Fruit fly (Drosophila melanogaster) whole organism, adult: Measurements from ENCODE around the gene nesd.

Source experiments
- CG11617 ChIP-seq: fragments of 200-800 bp; sonication (Bioruptor generic); optimal IDR thresholded peaks from 2 replicates; lab custom pipeline; 2017; ENCODE audit warnings: mild to moderate bottlenecking, missing biosample characterization, missing genetic modification reagents, missing genetic modification characterization
- CG12768 ChIP-seq: fragments of 200-800 bp; sonication (Bioruptor generic); optimal IDR thresholded peaks from 2 replicates; lab custom pipeline; 2017; ENCODE audit warnings: missing biosample characterization, missing genetic modification characterization, mild to moderate bottlenecking, moderate library complexity, missing genetic modification reagents
- CG14711 ChIP-seq: fragments of 200-800 bp; sonication (Bioruptor generic); optimal IDR thresholded peaks from 2 replicates; lab custom pipeline; 2018; ENCODE audit warnings: missing biosample characterization, mild to moderate bottlenecking, missing genetic modification characterization, moderate library complexity
- CG1620 ChIP-seq: fragments of 200-800 bp; sonication (Bioruptor generic); optimal IDR thresholded peaks from 2 replicates; lab custom pipeline; 2016; ENCODE audit warnings: missing biosample characterization, missing genetic modification characterization
- CG33017 ChIP-seq: fragments of 200-800 bp; sonication (Bioruptor generic); optimal IDR thresholded peaks from 2 replicates; lab custom pipeline; 2018; ENCODE audit warnings: missing biosample characterization, mild to moderate bottlenecking, missing genetic modification characterization, moderate library complexity
- CG5204 ChIP-seq: fragments of 200-800 bp; sonication (Bioruptor generic); optimal IDR thresholded peaks from 2 replicates; lab custom pipeline; 2016; ENCODE audit warnings: missing biosample characterization, missing genetic modification characterization
- CG7045 ChIP-seq: fragments of 200-800 bp; sonication (Bioruptor generic); optimal IDR thresholded peaks from 2 replicates; lab custom pipeline; 2017; ENCODE audit warnings: missing biosample characterization, mild to moderate bottlenecking, missing genetic modification characterization
- CG7101 ChIP-seq: fragments of 200-800 bp; sonication (Bioruptor generic); optimal IDR thresholded peaks from 2 replicates; lab custom pipeline; 2018; ENCODE audit warnings: missing biosample characterization, mild to moderate bottlenecking, missing genetic modification characterization, moderate library complexity
- Clk ChIP-seq: fragments of 200-800 bp; sonication (Bioruptor generic); optimal IDR thresholded peaks from 2 replicates; lab custom pipeline; 2017; ENCODE audit warnings: missing biosample characterization, missing genetic modification characterization
- Crg-1 ChIP-seq: fragments of 200-800 bp; sonication (Bioruptor generic); optimal IDR thresholded peaks from 2 replicates; lab custom pipeline; 2016; ENCODE audit warnings: missing biosample characterization, missing genetic modification characterization
- Hr96 ChIP-seq: fragments of 200-800 bp; sonication (Bioruptor generic); optimal IDR thresholded peaks from 2 replicates; lab custom pipeline; 2016; ENCODE audit warnings: missing biosample characterization, missing genetic modification characterization
- Mnt ChIP-seq: fragments of 200-800 bp; sonication (Bioruptor generic); optimal IDR thresholded peaks from 2 replicates; lab custom pipeline; 2016; ENCODE audit warnings: missing biosample characterization, mild to moderate bottlenecking, missing genetic modification characterization
- bab1 ChIP-seq: fragments of 200-800 bp; sonication (Bioruptor generic); optimal IDR thresholded peaks from 3 replicates; lab custom pipeline; 2019; ENCODE audit warnings: missing biosample characterization, mild to moderate bottlenecking, missing genetic modification characterization, moderate library complexity
- cic ChIP-seq: fragments of 200-800 bp; sonication (Bioruptor generic); optimal IDR thresholded peaks from 2 replicates; lab custom pipeline; 2017; ENCODE audit warnings: missing biosample characterization, mild to moderate bottlenecking, missing genetic modification characterization, moderate library complexity
- cnc ChIP-seq, 2 experiments: fragments of >200 bp; optimal IDR thresholded peaks; 2 replicates each; lab custom pipeline; 2017
- kay ChIP-seq: fragments of 200-800 bp; sonication (Bioruptor generic); peaks from one replicate; lab custom pipeline; 2016; ENCODE audit warnings: missing biosample characterization, missing genetic modification characterization, borderline replicate concordance
- ovo ChIP-seq: fragments of 200-800 bp; sonication (Bioruptor generic); optimal IDR thresholded peaks from 2 replicates; lab custom pipeline; 2016; ENCODE audit warnings: missing biosample characterization, missing genetic modification characterization
- pad ChIP-seq: fragments of 200-800 bp; sonication (Bioruptor generic); optimal IDR thresholded peaks from 3 replicates; lab custom pipeline; 2017; ENCODE audit warnings: missing biosample characterization, missing genetic modification characterization, mild to moderate bottlenecking, moderate library complexity, missing genetic modification reagents
- tj ChIP-seq: fragments of 200-800 bp; sonication (Bioruptor generic); optimal IDR thresholded peaks from 3 replicates; lab custom pipeline; 2017; ENCODE audit warnings: missing biosample characterization, mild to moderate bottlenecking, missing genetic modification characterization, moderate library complexity
- toe ChIP-seq: fragments of 200-800 bp; sonication (Bioruptor generic); optimal IDR thresholded peaks from 2 replicates; lab custom pipeline; 2016; ENCODE audit warnings: missing biosample characterization, missing genetic modification characterization

nesd gene

dm6 chr2L:20117752-20118151, 24.0 kb downstream of the nesd start:
- TF ChIP-seq CG12768 (GFP tag; lab: Kevin White, UChicago) (no peak), Mnt (no peak), CG33017 (tag; lab: Kevin White, UChicago) (no peak), kay (peak; percentile 25)

dm6 chr2L:20120388-20121232, 26.8 kb downstream of the nesd start:
- TF ChIP-seq Hr96 (GFP tag; lab: Kevin White, UChicago) = peak; percentile 82
- peak; percentile 67 for TF ChIP-seq bab1 (GFP tag; lab: Kevin White, UChicago)
- TF ChIP-seq tj (GFP tag; lab: Kevin White, UChicago) = peak; percentile 25
- TF ChIP-seq toe = peak; percentile 80
- no peak for TF ChIP-seq Clk (GFP tag; lab: Kevin White, UChicago)
- peak; percentile 40 for TF ChIP-seq CG14711 (tag; lab: Kevin White, UChicago)
- peak; percentile 74 for TF ChIP-seq Crg-1 (GFP tag; lab: Kevin White, UChicago)
- peak; percentile 69 for TF ChIP-seq CG7045 (GFP tag; lab: Kevin White, UChicago)
- peak; percentile 35 for TF ChIP-seq CG33017 (tag; lab: Kevin White, UChicago)
- peak; percentile 68 for TF ChIP-seq Mnt
- no peak for TF ChIP-seq CG12768 (GFP tag; lab: Kevin White, UChicago)
- peak; percentile 60 for TF ChIP-seq ovo (GFP tag; lab: Kevin White, UChicago)
- TF ChIP-seq CG1620 (GFP tag; lab: Kevin White, UChicago) = peak; percentile 89
- TF ChIP-seq CG5204 (GFP tag; lab: Kevin White, UChicago) = peak; percentile 68
- peak; percentile 69 for TF ChIP-seq CG7101
- TF ChIP-seq pad (GFP tag; lab: Kevin White, UChicago) = peak; percentile 100
- TF ChIP-seq cic (GFP tag; lab: Kevin White, UChicago) = no peak
- TF ChIP-seq CG11617 (GFP tag; lab: Kevin White, UChicago) = peak; percentile 50
- TF ChIP-seq cnc (optimal IDR thresholded peaks at IDR 0.05; lab: Kevin White, UChicago) = no peak

dm6 chr2L:20121233-20121551, 27.4 kb downstream of the nesd start:
- TF ChIP-seq toe = no peak
- TF ChIP-seq CG11617 (GFP tag; lab: Kevin White, UChicago) = no peak
- no peak for TF ChIP-seq CG7045 (GFP tag; lab: Kevin White, UChicago)
- TF ChIP-seq CG14711 (tag; lab: Kevin White, UChicago) = no peak
- no peak for TF ChIP-seq CG5204 (GFP tag; lab: Kevin White, UChicago)
- TF ChIP-seq Clk (GFP tag; lab: Kevin White, UChicago) = no peak
- TF ChIP-seq Hr96 (GFP tag; lab: Kevin White, UChicago) = no peak
- TF ChIP-seq CG12768 (GFP tag; lab: Kevin White, UChicago) = no peak
- TF ChIP-seq tj (GFP tag; lab: Kevin White, UChicago) = no peak
- TF ChIP-seq CG1620 (GFP tag; lab: Kevin White, UChicago) = no peak
- no peak for TF ChIP-seq bab1 (GFP tag; lab: Kevin White, UChicago)
- TF ChIP-seq Mnt = no peak

dm6 chr2L:20134823-20135222, 41.1 kb downstream of the nesd start, which contains the start of gene CG10651:
Gene CG10651, minus strand, starts transcription at chr2L:20134923.
- TF ChIP-seq CG11617 (GFP tag; lab: Kevin White, UChicago) = no peak
- TF ChIP-seq CG7045 (GFP tag; lab: Kevin White, UChicago) = no peak
